Fruit fly (Drosophila melanogaster): ENCODE measurements around the gene Gr22e.

- TF ChIP-seq toe (GFP tag; optimal IDR thresholded peaks at IDR 0.05), result no peak
- TF ChIP-seq Hr96 (GFP tag; optimal IDR thresholded peaks at IDR 0.05), result no peak
- no peak for TF ChIP-seq cic (GFP tag; optimal IDR thresholded peaks at IDR 0.05)
- no peak for TF ChIP-seq CG33017 (tag; optimal IDR thresholded peaks at IDR 0.05)
- no peak for TF ChIP-seq CG7045 (GFP tag; optimal IDR thresholded peaks at IDR 0.05)
- no peak for TF ChIP-seq cnc (optimal IDR thresholded peaks at IDR 0.05)
- no peak for TF ChIP-seq Crg-1 (GFP tag; optimal IDR thresholded peaks at IDR 0.05)
- TF ChIP-seq CG14711 (tag; optimal IDR thresholded peaks at IDR 0.05), result no peak
- TF ChIP-seq CG7101 (tag; optimal IDR thresholded peaks at IDR 0.05), result no peak
- TF ChIP-seq kay (GFP tag; ENCODE audit: borderline replicate concordance), result no peak
- no peak for TF ChIP-seq bab1 (GFP tag; optimal IDR thresholded peaks at IDR 0.05)
These were observed 43.8 kb upstream of the Gr22e start for dm6 chr2L:1740095-1740494.
